Fruit fly (Drosophila melanogaster) whole organism, embryonic: ENCODE measurements around the gene CG46059.

Experiments used
- Atf3 ChIP-seq: fragments of 200-800 bp; sonication (Bioruptor generic); optimal IDR thresholded peaks from 3 replicates; lab custom pipeline; 2016; ENCODE audit warnings: missing biosample characterization, missing genetic modification characterization
- Blimp-1 ChIP-seq: fragments of 200-800 bp; sonication (Bioruptor generic); optimal IDR thresholded peaks from 3 replicates; lab custom pipeline; 2018; ENCODE audit warnings: missing biosample characterization, missing genetic modification characterization, mild to moderate bottlenecking, moderate library complexity, missing genetic modification reagents
- CG10366 ChIP-seq: fragments of 200-800 bp; sonication (Bioruptor generic); IDR thresholded peaks from 2 replicates; pipeline ENCODE4 v1.3.6; 2022; ENCODE audit warnings: missing biosample characterization, missing genetic modification characterization
- CG11456 ChIP-seq: fragments of 200-800 bp; sonication (Bioruptor generic); IDR thresholded peaks from 3 replicates; pipeline ENCODE4 v1.3.6; 2022; ENCODE audit warnings: missing biosample characterization, missing genetic modification characterization
- CG12659 ChIP-seq: fragments of 200-800 bp; sonication (Bioruptor generic); optimal IDR thresholded peaks from 3 replicates; lab custom pipeline; 2017; ENCODE audit warnings: mild to moderate bottlenecking, missing biosample characterization, missing genetic modification reagents, missing genetic modification characterization
- CG16779 ChIP-seq: fragments of 200-800 bp; sonication (Bioruptor generic); IDR thresholded peaks from 2 replicates; pipeline ENCODE4 v1.3.6; 2022; ENCODE audit warnings: missing biosample characterization, missing genetic modification characterization
- CG17328 ChIP-seq: fragments of 200-800 bp; sonication (Bioruptor generic); IDR thresholded peaks from 2 replicates; pipeline ENCODE4 v1.3.6; 2022; ENCODE audit warnings: missing biosample characterization, missing genetic modification characterization
- CG18476 ChIP-seq: fragments of 200-800 bp; sonication (Bioruptor generic); optimal IDR thresholded peaks from 2 replicates; lab custom pipeline; 2016; ENCODE audit warnings: missing biosample characterization, mild to moderate bottlenecking, missing genetic modification characterization
- CG2875 ChIP-seq: fragments of 200-800 bp; sonication (Bioruptor generic); optimal IDR thresholded peaks from 2 replicates; lab custom pipeline; 2017; ENCODE audit warnings: missing biosample characterization, mild to moderate bottlenecking, missing genetic modification characterization, missing genetic modification reagents
- CG3065 ChIP-seq: fragments of 200-800 bp; sonication (Bioruptor generic); optimal IDR thresholded peaks from 2 replicates; lab custom pipeline; 2016; ENCODE audit warnings: missing biosample characterization, missing genetic modification characterization
- CG31441 ChIP-seq: fragments of 200-800 bp; sonication (Bioruptor generic); IDR thresholded peaks from 2 replicates; pipeline ENCODE4 v1.3.6; 2022; ENCODE audit warnings: missing biosample characterization, missing genetic modification characterization
- CG3407 ChIP-seq: fragments of 200-800 bp; sonication (Bioruptor generic); optimal IDR thresholded peaks from 2 replicates; lab custom pipeline; 2018; ENCODE audit warnings: missing biosample characterization, mild to moderate bottlenecking, missing genetic modification characterization
- CG4404 ChIP-seq: fragments of 200-800 bp; sonication (Bioruptor generic); IDR thresholded peaks from 2 replicates; pipeline ENCODE4 v1.3.6; 2022; ENCODE audit warnings: missing biosample characterization, missing genetic modification characterization
- CG6854 ChIP-seq: fragments of 200-800 bp; sonication (Bioruptor generic); optimal IDR thresholded peaks from 3 replicates; lab custom pipeline; 2017; ENCODE audit warnings: missing biosample characterization, mild to moderate bottlenecking, missing genetic modification characterization
- CG7745 ChIP-seq: fragments of 200-800 bp; sonication (Bioruptor generic); optimal IDR thresholded peaks from 2 replicates; lab custom pipeline; 2018; ENCODE audit warnings: missing biosample characterization, mild to moderate bottlenecking, missing genetic modification characterization, moderate library complexity
- CG7786 ChIP-seq: fragments of 200-800 bp; sonication (Bioruptor generic); optimal IDR thresholded peaks from 2 replicates; lab custom pipeline; 2016; ENCODE audit warnings: missing biosample characterization, missing genetic modification characterization
- CG8765 ChIP-seq: fragments of 200-800 bp; sonication (Bioruptor generic); IDR thresholded peaks from 2 replicates; pipeline ENCODE4 v1.3.6; 2022; ENCODE audit warnings: missing biosample characterization, missing genetic modification characterization
- Dll ChIP-seq: fragments of 200-800 bp; sonication (Bioruptor generic); IDR thresholded peaks from 4 replicates; pipeline ENCODE4 v1.3.6; 2022; ENCODE audit warnings: missing biosample characterization, missing genetic modification characterization; ENCODE audit not compliant: partially characterized antibody
- Doc2 ChIP-seq: fragments of 200-800 bp; sonication (Bioruptor generic); IDR thresholded peaks from 2 replicates; pipeline ENCODE4 v1.3.6; 2022; ENCODE audit warnings: missing biosample characterization, missing genetic modification characterization
- Drgx ChIP-seq: fragments of 200-800 bp; sonication (Bioruptor generic); IDR thresholded peaks from 2 replicates; pipeline ENCODE4 v1.3.6; 2022; ENCODE audit warnings: missing biosample characterization, missing genetic modification characterization
- Eip74EF ChIP-seq, 2 experiments: fragments of 200-800 bp in 1 of 2; fragments of >200 bp in 1 of 2; sonication (Bioruptor generic) in 1 of 2; optimal IDR thresholded peaks; 2 replicates each; lab custom pipeline; 2017 to 2019; ENCODE audit warnings: missing biosample characterization in 2 of 2, missing genetic modification characterization in 2 of 2, mild to moderate bottlenecking in 1 of 2, moderate library complexity in 1 of 2
- Ets65A ChIP-seq: fragments of 200-800 bp; sonication (Bioruptor generic); peaks from one replicate; lab custom pipeline; 2016; ENCODE audit warnings: missing biosample characterization, missing genetic modification characterization
- Meics ChIP-seq: fragments of 200-800 bp; sonication (Bioruptor generic); optimal IDR thresholded peaks from 2 replicates; lab custom pipeline; 2017; ENCODE audit warnings: missing biosample characterization, mild to moderate bottlenecking, missing genetic modification characterization
- Nf-YA ChIP-seq: fragments of 200-800 bp; sonication (Bioruptor generic); IDR thresholded peaks from 2 replicates; pipeline ENCODE4 v1.3.6; 2022; ENCODE audit warnings: missing biosample characterization, missing genetic modification characterization
- Sox102F ChIP-seq: fragments of 200-800 bp; sonication (Bioruptor generic); optimal IDR thresholded peaks from 2 replicates; lab custom pipeline; 2018; ENCODE audit warnings: missing biosample characterization, mild to moderate bottlenecking, missing genetic modification characterization, moderate library complexity
- bbx ChIP-seq: fragments of 200-800 bp; sonication (Bioruptor generic); IDR thresholded peaks from 2 replicates; pipeline ENCODE4 v1.3.6; 2022; ENCODE audit warnings: missing biosample characterization, missing genetic modification characterization; ENCODE audit not compliant: partially characterized antibody
- bsh ChIP-seq, 2 experiments: fragments of 200-800 bp; sonication (Bioruptor generic); optimal IDR thresholded peaks; 2 replicates each; lab custom pipeline; 2017 to 2018; ENCODE audit warnings: mild to moderate bottlenecking in 2 of 2, missing biosample characterization in 2 of 2, missing genetic modification characterization in 2 of 2, moderate library complexity in 1 of 2
- cg ChIP-seq: fragments of 200-800 bp; sonication (Bioruptor generic); optimal IDR thresholded peaks from 3 replicates; lab custom pipeline; 2019; ENCODE audit warnings: missing biosample characterization, mild to moderate bottlenecking, missing genetic modification characterization, moderate library complexity
- chif ChIP-seq, 2 experiments: fragments of 200-800 bp; sonication (Bioruptor generic); optimal IDR thresholded peaks; 3 replicates each; lab custom pipeline; 2016; ENCODE audit warnings: missing biosample characterization in 2 of 2, missing genetic modification characterization in 2 of 2
- ci ChIP-seq: fragments of 200-800 bp; sonication (Bioruptor generic); IDR thresholded peaks from 3 replicates; pipeline ENCODE4 v1.3.6; 2022; ENCODE audit warnings: missing biosample characterization, missing genetic modification characterization
- corto ChIP-seq: fragments of 200-800 bp; sonication (Bioruptor generic); optimal IDR thresholded peaks from 2 replicates; lab custom pipeline; 2016; ENCODE audit warnings: missing biosample characterization, mild to moderate bottlenecking, missing genetic modification characterization, moderate library complexity
- esg ChIP-seq: fragments of 200-800 bp; sonication (Bioruptor generic); conservative IDR thresholded peaks from 2 replicates; pipeline ENCODE4 v1.3.6; 2022; ENCODE audit warnings: missing biosample characterization, missing genetic modification characterization
- exex ChIP-seq: fragments of 200-800 bp; sonication (Bioruptor generic); optimal IDR thresholded peaks from 4 replicates; lab custom pipeline; 2018; ENCODE audit warnings: missing biosample characterization, mild to moderate bottlenecking, missing genetic modification characterization, moderate library complexity
- fd102C ChIP-seq: fragments of 200-800 bp; sonication (Bioruptor generic); optimal IDR thresholded peaks from 2 replicates; lab custom pipeline; 2018; ENCODE audit warnings: missing biosample characterization, mild to moderate bottlenecking, missing genetic modification characterization, moderate library complexity
- fd96Cb ChIP-seq: fragments of 200-800 bp; sonication (Bioruptor generic); optimal IDR thresholded peaks from 2 replicates; lab custom pipeline; 2018; ENCODE audit warnings: missing biosample characterization, mild to moderate bottlenecking, missing genetic modification characterization, moderate library complexity
- ftz-f1 ChIP-seq: fragments of 200-800 bp; sonication (Bioruptor generic); optimal IDR thresholded peaks from 2 replicates; lab custom pipeline; 2016; ENCODE audit warnings: missing biosample characterization, missing genetic modification characterization
- gem ChIP-seq: fragments of 200-800 bp; sonication (Bioruptor generic); optimal IDR thresholded peaks from 2 replicates; lab custom pipeline; 2019; ENCODE audit warnings: missing biosample characterization, mild to moderate bottlenecking, missing genetic modification characterization, moderate library complexity
- kah ChIP-seq: fragments of 200-800 bp; sonication (Bioruptor generic); optimal IDR thresholded peaks from 2 replicates; lab custom pipeline; 2018; ENCODE audit warnings: missing biosample characterization, mild to moderate bottlenecking, missing genetic modification characterization
- lbe ChIP-seq: fragments of 200-800 bp; sonication (Bioruptor generic); optimal IDR thresholded peaks from 2 replicates; lab custom pipeline; 2016; ENCODE audit warnings: missing biosample characterization, mild to moderate bottlenecking, missing genetic modification characterization
- lilli ChIP-seq: fragments of 200-800 bp; sonication (Bioruptor generic); optimal IDR thresholded peaks from 3 replicates; lab custom pipeline; 2016; ENCODE audit warnings: missing biosample characterization, missing genetic modification characterization
- maf-S ChIP-seq: fragments of 200-800 bp; sonication (Bioruptor generic); optimal IDR thresholded peaks from 2 replicates; lab custom pipeline; 2016; ENCODE audit warnings: missing biosample characterization, missing genetic modification characterization
- mirr ChIP-seq: fragments of 200-800 bp; sonication (Bioruptor generic); optimal IDR thresholded peaks from 3 replicates; lab custom pipeline; 2018; ENCODE audit warnings: missing biosample characterization, mild to moderate bottlenecking, missing genetic modification characterization
- oc ChIP-seq: fragments of 200-800 bp; sonication (Bioruptor generic); optimal IDR thresholded peaks from 2 replicates; lab custom pipeline; 2018; ENCODE audit warnings: missing biosample characterization, mild to moderate bottlenecking, missing genetic modification characterization, moderate library complexity
- prd ChIP-seq, 3 experiments: fragments of >200 bp in 2 of 3; fragments of 200-800 bp in 1 of 3; sonication (Bioruptor generic) in 1 of 3; optimal IDR thresholded peaks in 2 of 3; IDR thresholded peaks in 1 of 3; 2 replicates in 2 of 3; 3 replicates in 1 of 3; pipeline versions ENCODE4 v1.3.6 to Lab custom; 2017 to 2022; ENCODE audit warnings: missing biosample characterization in 1 of 3, missing genetic modification characterization in 1 of 3
- scrt ChIP-seq: fragments of 200-800 bp; sonication (Bioruptor generic); optimal IDR thresholded peaks from 2 replicates; lab custom pipeline; 2018; ENCODE audit warnings: missing biosample characterization, mild to moderate bottlenecking, missing genetic modification characterization, moderate library complexity
- sd ChIP-seq: fragments of 200-800 bp; sonication (Bioruptor generic); optimal IDR thresholded peaks from 3 replicates; lab custom pipeline; 2018; ENCODE audit warnings: missing biosample characterization, mild to moderate bottlenecking, missing genetic modification characterization, moderate library complexity
- sens ChIP-seq: fragments of 200-800 bp; sonication (Bioruptor generic); peaks from one replicate; lab custom pipeline; 2016; ENCODE audit warnings: missing biosample characterization, missing genetic modification characterization
- sqz ChIP-seq: fragments of 200-800 bp; sonication (Bioruptor generic); optimal IDR thresholded peaks from 3 replicates; lab custom pipeline; 2018; ENCODE audit warnings: missing biosample characterization, mild to moderate bottlenecking, missing genetic modification characterization
- tgo ChIP-seq: fragments of 200-800 bp; sonication (Bioruptor generic); IDR thresholded peaks from 3 replicates; pipeline ENCODE4 v1.3.6; 2022; ENCODE audit warnings: missing biosample characterization, missing genetic modification characterization
- z ChIP-seq: fragments of 200-800 bp; sonication (Bioruptor generic); IDR thresholded peaks from 3 replicates; pipeline ENCODE4 v1.3.6; 2022; ENCODE audit warnings: missing biosample characterization, missing genetic modification characterization

The CG46059 gene

dm6 chr2L:19204546-19204945, 21.0 kb upstream of the CG46059 start:
- TF ChIP-seq sens (GFP tag; lab: Kevin White, UChicago) (peak; percentile 72), CG16779 (GFP tag; lab: Robert Waterston, UW) (no peak), maf-S (GFP tag; lab: Kevin White, UChicago) (no peak), z (peak; percentile 1; the same call in 1 of the 3 replicates), CG31441 (GFP tag; lab: Robert Waterston, UW) (no peak), tgo (no peak), CG4404 (GFP tag; lab: Robert Waterston, UW) (no peak), CG3065 (peak; percentile 11), CG11456 (GFP tag; lab: Robert Waterston, UW) (no peak), Eip74EF (GFP tag; optimal IDR thresholded peaks at IDR 0.05; lab: Kevin White, UChicago) (no peak), oc (tag; lab: Kevin White, UChicago) (no peak), Atf3 (GFP tag; lab: Kevin White, UChicago) (no peak), exex (no peak), sqz (peak; percentile 48), Ets65A (GFP tag; lab: Kevin White, UChicago) (peak; percentile 42), CG7786 (GFP tag; lab: Kevin White, UChicago) (no peak), cg (GFP tag; lab: Kevin White, UChicago) (peak; percentile 3), Dll (0 out of 4 replicates have a peak, but pooled peaks have one; percentile 13), scrt (GFP tag; lab: Kevin White, UChicago) (no peak), ftz-f1 (no peak), Blimp-1 (GFP tag; lab: Kevin White, UChicago) (no peak)

DNA sequence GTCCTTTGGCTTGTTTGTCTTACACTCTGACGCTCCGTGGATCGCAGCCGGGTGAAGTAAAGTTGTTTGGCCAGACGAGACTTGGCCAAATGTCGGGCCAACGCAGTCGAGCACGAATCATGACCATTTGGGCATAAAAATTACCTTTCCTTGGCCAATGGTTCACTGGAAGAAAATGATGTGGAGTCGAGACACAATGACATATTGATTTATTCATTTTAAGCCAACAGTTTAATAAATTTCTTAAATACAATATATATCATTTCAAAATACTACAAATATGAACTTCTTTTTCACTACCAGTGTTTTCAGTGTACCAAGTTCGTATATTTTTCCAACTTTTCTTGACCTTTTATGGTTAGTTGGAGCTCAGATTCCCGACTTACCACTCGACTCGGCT, 18.3 kb upstream of the CG46059 start:
- TF ChIP-seq CG2875 (GFP tag; lab: Kevin White, UChicago) = no peak
- peak; percentile 43 for TF ChIP-seq sens (GFP tag; lab: Kevin White, UChicago)
- TF ChIP-seq CG3407 = no peak
- peak; percentile 4 to 57 for TF ChIP-seq bsh (GFP tag; optimal IDR thresholded peaks at IDR 0.05; lab: Kevin White, UChicago)
- peak; percentile 16 for TF ChIP-seq Ets65A (GFP tag; lab: Kevin White, UChicago)
- TF ChIP-seq Drgx (GFP tag; lab: Robert Waterston, UW) = peak; percentile 67
- TF ChIP-seq prd (optimal IDR thresholded peaks at IDR 0.05; lab: Kevin White, UChicago) = no peak
- TF ChIP-seq prd (GFP tag; IDR thresholded peaks at IDR 0.05; lab: Robert Waterston, UW) = 0 out of 3 replicates have a peak, but pooled peaks have one; percentile 24
- TF ChIP-seq kah = no peak
- no peak for TF ChIP-seq Nf-YA (GFP tag; lab: Robert Waterston, UW)
- no peak for TF ChIP-seq fd96Cb (tag; lab: Kevin White, UChicago)
- no peak for TF ChIP-seq mirr (GFP tag; lab: Kevin White, UChicago)
- TF ChIP-seq CG10366 (GFP tag; lab: Robert Waterston, UW) = no peak
- no peak for TF ChIP-seq CG18476 (GFP tag; lab: Kevin White, UChicago)
- peak; percentile 46 for TF ChIP-seq corto
- no peak for TF ChIP-seq sd (tag; lab: Kevin White, UChicago)
- no peak for TF ChIP-seq Meics (GFP tag; lab: Kevin White, UChicago)
- TF ChIP-seq CG6854 (GFP tag; lab: Kevin White, UChicago) = no peak
- TF ChIP-seq CG7745 = no peak
- no peak for TF ChIP-seq CG12659 (GFP tag; lab: Kevin White, UChicago)
- TF ChIP-seq lilli = no peak
- TF ChIP-seq gem (tag; lab: Kevin White, UChicago) = peak; percentile 20
- no peak for TF ChIP-seq bbx (GFP tag; lab: Robert Waterston, UW)
- TF ChIP-seq Sox102F = peak; percentile 4
- no peak for TF ChIP-seq Doc2
- TF ChIP-seq ci (GFP tag; lab: Robert Waterston, UW) = peak; percentile 36; the same call in 1 of the 3 replicates
- no peak for TF ChIP-seq CG8765 (GFP tag; lab: Robert Waterston, UW)
- peak; percentile 30 for TF ChIP-seq lbe (GFP tag; lab: Kevin White, UChicago)
- no peak for TF ChIP-seq fd102C (GFP tag; lab: Kevin White, UChicago)
- peak; percentile 12; the same call in 1 of the 2 replicates for TF ChIP-seq esg (GFP tag; lab: Robert Waterston, UW)
- no peak for TF ChIP-seq chif (GFP tag; optimal IDR thresholded peaks at IDR 0.05; lab: Kevin White, UChicago)
- peak; percentile 46; the same call in 1 of the 2 replicates for TF ChIP-seq CG17328 (GFP tag; lab: Robert Waterston, UW)
